Fruit fly (Drosophila melanogaster) whole organism, adult: ENCODE data around the gene Mtr4.
"Not testable (repeated sequence)": the region's sequence is repeated elsewhere in the genome, so short reads cannot be mapped to it uniquely, and the experiment has no call there.

Source experiments
- CG11617 ChIP-seq: fragments of 200-800 bp; sonication (Bioruptor generic); optimal IDR thresholded peaks from 2 replicates; lab custom pipeline; 2017; ENCODE audit warnings: mild to moderate bottlenecking, missing biosample characterization, missing genetic modification reagents, missing genetic modification characterization
- CG12768 ChIP-seq: fragments of 200-800 bp; sonication (Bioruptor generic); optimal IDR thresholded peaks from 2 replicates; lab custom pipeline; 2017; ENCODE audit warnings: missing biosample characterization, missing genetic modification characterization, mild to moderate bottlenecking, moderate library complexity, missing genetic modification reagents
- CG14711 ChIP-seq: fragments of 200-800 bp; sonication (Bioruptor generic); optimal IDR thresholded peaks from 2 replicates; lab custom pipeline; 2018; ENCODE audit warnings: missing biosample characterization, mild to moderate bottlenecking, missing genetic modification characterization, moderate library complexity
- CG1620 ChIP-seq: fragments of 200-800 bp; sonication (Bioruptor generic); optimal IDR thresholded peaks from 2 replicates; lab custom pipeline; 2016; ENCODE audit warnings: missing biosample characterization, missing genetic modification characterization
- CG33017 ChIP-seq: fragments of 200-800 bp; sonication (Bioruptor generic); optimal IDR thresholded peaks from 2 replicates; lab custom pipeline; 2018; ENCODE audit warnings: missing biosample characterization, mild to moderate bottlenecking, missing genetic modification characterization, moderate library complexity
- CG5204 ChIP-seq: fragments of 200-800 bp; sonication (Bioruptor generic); optimal IDR thresholded peaks from 2 replicates; lab custom pipeline; 2016; ENCODE audit warnings: missing biosample characterization, missing genetic modification characterization
- CG7045 ChIP-seq: fragments of 200-800 bp; sonication (Bioruptor generic); optimal IDR thresholded peaks from 2 replicates; lab custom pipeline; 2017; ENCODE audit warnings: missing biosample characterization, mild to moderate bottlenecking, missing genetic modification characterization
- CG7101 ChIP-seq: fragments of 200-800 bp; sonication (Bioruptor generic); optimal IDR thresholded peaks from 2 replicates; lab custom pipeline; 2018; ENCODE audit warnings: missing biosample characterization, mild to moderate bottlenecking, missing genetic modification characterization, moderate library complexity
- Clk ChIP-seq: fragments of 200-800 bp; sonication (Bioruptor generic); optimal IDR thresholded peaks from 2 replicates; lab custom pipeline; 2017; ENCODE audit warnings: missing biosample characterization, missing genetic modification characterization
- Crg-1 ChIP-seq: fragments of 200-800 bp; sonication (Bioruptor generic); optimal IDR thresholded peaks from 2 replicates; lab custom pipeline; 2016; ENCODE audit warnings: missing biosample characterization, missing genetic modification characterization
- Hr96 ChIP-seq: fragments of 200-800 bp; sonication (Bioruptor generic); optimal IDR thresholded peaks from 2 replicates; lab custom pipeline; 2016; ENCODE audit warnings: missing biosample characterization, missing genetic modification characterization
- Mnt ChIP-seq: fragments of 200-800 bp; sonication (Bioruptor generic); optimal IDR thresholded peaks from 2 replicates; lab custom pipeline; 2016; ENCODE audit warnings: missing biosample characterization, mild to moderate bottlenecking, missing genetic modification characterization
- bab1 ChIP-seq: fragments of 200-800 bp; sonication (Bioruptor generic); optimal IDR thresholded peaks from 3 replicates; lab custom pipeline; 2019; ENCODE audit warnings: missing biosample characterization, mild to moderate bottlenecking, missing genetic modification characterization, moderate library complexity
- cic ChIP-seq: fragments of 200-800 bp; sonication (Bioruptor generic); optimal IDR thresholded peaks from 2 replicates; lab custom pipeline; 2017; ENCODE audit warnings: missing biosample characterization, mild to moderate bottlenecking, missing genetic modification characterization, moderate library complexity
- cnc ChIP-seq, 2 experiments: fragments of >200 bp; optimal IDR thresholded peaks; 2 replicates each; lab custom pipeline; 2017
- kay ChIP-seq: fragments of 200-800 bp; sonication (Bioruptor generic); peaks from one replicate; lab custom pipeline; 2016; ENCODE audit warnings: missing biosample characterization, missing genetic modification characterization, borderline replicate concordance
- ovo ChIP-seq: fragments of 200-800 bp; sonication (Bioruptor generic); optimal IDR thresholded peaks from 2 replicates; lab custom pipeline; 2016; ENCODE audit warnings: missing biosample characterization, missing genetic modification characterization
- pad ChIP-seq: fragments of 200-800 bp; sonication (Bioruptor generic); optimal IDR thresholded peaks from 3 replicates; lab custom pipeline; 2017; ENCODE audit warnings: missing biosample characterization, missing genetic modification characterization, mild to moderate bottlenecking, moderate library complexity, missing genetic modification reagents
- tj ChIP-seq: fragments of 200-800 bp; sonication (Bioruptor generic); optimal IDR thresholded peaks from 3 replicates; lab custom pipeline; 2017; ENCODE audit warnings: missing biosample characterization, mild to moderate bottlenecking, missing genetic modification characterization, moderate library complexity
- toe ChIP-seq: fragments of 200-800 bp; sonication (Bioruptor generic); optimal IDR thresholded peaks from 2 replicates; lab custom pipeline; 2016; ENCODE audit warnings: missing biosample characterization, missing genetic modification characterization

The Mtr4 gene

DNA sequence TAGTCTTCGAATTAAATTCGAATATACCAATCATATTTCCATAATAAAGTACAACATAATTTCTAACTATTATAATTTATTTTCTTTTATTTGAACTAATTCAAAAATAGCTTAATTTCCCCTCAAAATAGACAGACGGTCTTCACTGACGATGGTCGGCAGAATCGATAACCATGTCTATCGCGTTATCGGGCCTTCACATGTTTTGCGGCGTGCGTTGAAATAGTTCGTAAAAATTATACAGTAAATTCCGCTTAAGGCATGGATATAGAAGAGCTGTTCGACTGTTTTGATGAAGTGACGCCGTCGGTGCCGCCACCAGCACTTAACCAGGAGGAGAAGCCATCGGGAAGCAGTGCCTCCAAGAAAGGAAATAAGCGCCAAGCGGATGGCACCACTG, at the start of gene Mtr4:
Gene Mtr4 (plus strand): TSS at position 168 of the 400 bp plus-strand sequence.
- TF ChIP-seq ovo (GFP tag; lab: Kevin White, UChicago) = no peak
- TF ChIP-seq toe = no peak
- TF ChIP-seq bab1 (GFP tag; lab: Kevin White, UChicago) = no peak
- no peak for TF ChIP-seq CG12768 (GFP tag; lab: Kevin White, UChicago)
- no peak for TF ChIP-seq kay (GFP tag; lab: Kevin White, UChicago)
- TF ChIP-seq Hr96 = no peak
- no peak for TF ChIP-seq CG5204 (GFP tag; lab: Kevin White, UChicago)
- peak; percentile 100 for TF ChIP-seq pad
- TF ChIP-seq CG1620 (GFP tag; lab: Kevin White, UChicago) = no peak
- no peak for TF ChIP-seq cnc (optimal IDR thresholded peaks at IDR 0.05; lab: Kevin White, UChicago)
- no peak for TF ChIP-seq CG11617 (GFP tag; lab: Kevin White, UChicago)
- no peak for TF ChIP-seq tj
- TF ChIP-seq CG33017 = no peak
- peak; percentile 58 for TF ChIP-seq Mnt (GFP tag; lab: Kevin White, UChicago)
- no peak for TF ChIP-seq cic

dm6 chr2L:15704871-15705270, 47.2 kb upstream of the Mtr4 start, which contains the start of gene CG31827:
CG31827 (plus strand) TSS chr2L:15705171.
- TF ChIP-seq Hr96; pad; CG7101 (tag; lab: Kevin White, UChicago): not testable (repeated sequence)

DNA sequence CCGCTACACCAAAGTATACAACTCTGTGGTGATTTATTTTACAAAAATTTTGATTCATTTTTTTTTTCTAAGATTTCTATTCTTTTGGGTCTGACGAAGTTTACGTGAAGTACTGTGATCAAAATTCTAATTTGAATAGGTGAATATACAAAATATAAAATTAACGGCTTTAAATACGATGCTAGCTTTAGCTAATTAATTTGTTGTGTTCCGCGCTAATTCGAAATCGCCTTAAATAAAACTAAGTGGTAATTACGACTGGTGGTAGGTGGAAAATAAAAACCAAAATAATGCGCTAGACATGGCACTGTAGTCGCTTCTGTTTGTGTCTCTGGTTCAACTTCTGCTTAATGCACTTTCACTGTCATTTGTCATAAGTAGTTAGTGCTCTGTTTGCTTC, 41.1 kb upstream of the Mtr4 start, which contains the start of gene CG43924:
Gene CG43924 (minus strand): TSS at position 101 of the 400 bp plus-strand sequence.
- TF ChIP-seq Mnt (GFP tag; lab: Kevin White, UChicago); CG14711 (tag; lab: Kevin White, UChicago); CG7101 (tag; lab: Kevin White, UChicago): not testable (repeated sequence)

- TF ChIP-seq kay (GFP tag; lab: Kevin White, UChicago); ovo (GFP tag; lab: Kevin White, UChicago); CG7101 (tag; lab: Kevin White, UChicago): not testable (repeated sequence)
Observed at dm6 chr2L:15718172-15718571, 33.9 kb upstream of the Mtr4 start, which contains the start of gene stol. stol (minus strand) TSS chr2L:15718272.

DNA sequence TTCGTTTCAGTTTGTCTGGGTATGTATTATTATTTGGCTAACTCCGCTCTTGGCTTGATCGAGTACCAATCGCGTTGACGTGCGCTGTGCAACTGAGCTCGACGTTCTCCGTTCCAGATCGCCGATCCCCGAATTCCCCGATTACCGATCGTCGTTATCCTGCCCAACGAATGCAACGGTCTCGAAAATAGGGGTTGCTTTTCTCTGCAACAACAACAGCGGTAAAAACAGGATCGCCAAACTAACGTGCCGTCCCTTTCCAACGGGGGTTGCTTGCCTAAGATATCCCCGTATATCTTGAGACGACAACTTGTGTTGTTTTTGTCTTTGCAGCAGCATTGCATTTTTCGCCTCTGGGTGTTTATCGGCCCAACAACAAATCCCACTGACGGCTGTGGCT, 20.4 kb upstream of the Mtr4 start:
- no peak for TF ChIP-seq Mnt (GFP tag; lab: Kevin White, UChicago)
- no peak for TF ChIP-seq Crg-1 (GFP tag; lab: Kevin White, UChicago)
- no peak for TF ChIP-seq tj
- TF ChIP-seq cnc (optimal IDR thresholded peaks at IDR 0.05; lab: Kevin White, UChicago) = no peak
- no peak for TF ChIP-seq Clk (GFP tag; lab: Kevin White, UChicago)
- TF ChIP-seq cic = no peak
- no peak for TF ChIP-seq toe
- no peak for TF ChIP-seq CG14711 (tag; lab: Kevin White, UChicago)
- TF ChIP-seq pad = no peak
- TF ChIP-seq Hr96 = no peak
- no peak for TF ChIP-seq CG33017
- no peak for TF ChIP-seq ovo (GFP tag; lab: Kevin White, UChicago)
- TF ChIP-seq CG12768 (GFP tag; lab: Kevin White, UChicago) = no peak

DNA sequence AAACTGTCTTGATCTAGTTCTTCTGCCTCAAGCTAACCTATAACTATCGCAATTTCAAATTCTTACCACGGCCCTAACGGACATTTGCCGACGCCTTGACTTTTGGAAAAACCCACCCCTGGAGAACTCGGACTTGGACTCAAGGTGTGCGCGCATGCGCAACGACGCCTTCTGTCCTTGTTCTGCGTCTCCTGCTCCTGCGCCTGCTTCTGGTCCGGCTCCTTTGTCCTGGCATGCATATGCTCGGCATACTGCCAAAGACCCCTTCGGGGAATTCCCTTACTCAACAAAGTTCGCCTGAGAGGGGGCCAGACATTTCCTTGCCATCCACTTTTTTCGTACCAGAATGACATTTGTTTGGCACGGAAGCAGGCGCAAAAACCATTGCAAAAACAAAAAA, 16.1 kb upstream of the Mtr4 start:
- TF ChIP-seq CG1620 (GFP tag; lab: Kevin White, UChicago) (no peak), kay (GFP tag; lab: Kevin White, UChicago) (no peak), CG12768 (GFP tag; lab: Kevin White, UChicago) (no peak), Crg-1 (GFP tag; lab: Kevin White, UChicago) (no peak), cnc (optimal IDR thresholded peaks at IDR 0.05; lab: Kevin White, UChicago) (no peak), bab1 (GFP tag; lab: Kevin White, UChicago) (no peak), toe (no peak), ovo (GFP tag; lab: Kevin White, UChicago) (no peak), CG5204 (GFP tag; lab: Kevin White, UChicago) (no peak), cic (no peak), CG11617 (GFP tag; lab: Kevin White, UChicago) (no peak), CG33017 (no peak), CG14711 (tag; lab: Kevin White, UChicago) (no peak), CG7101 (tag; lab: Kevin White, UChicago) (no peak), CG7045 (no peak)

DNA sequence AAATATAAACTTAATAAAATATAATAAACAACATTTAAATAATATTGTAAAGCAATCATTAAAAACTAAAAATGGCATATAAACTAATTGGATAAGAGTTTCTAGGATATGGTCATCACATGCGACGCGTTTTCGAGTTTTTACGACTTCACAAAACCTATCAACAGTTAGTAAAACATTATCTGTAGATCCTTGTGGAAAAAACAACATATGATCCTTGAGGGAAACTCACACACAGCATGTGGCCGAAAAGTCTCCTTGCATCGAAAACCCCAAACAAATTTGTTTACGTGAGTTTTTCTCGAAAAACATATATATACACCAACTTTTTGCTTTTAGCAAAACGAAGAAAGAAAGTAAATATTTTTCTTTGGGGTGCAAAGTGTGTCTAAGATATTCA, 11.1 kb upstream of the Mtr4 start:
- no peak for TF ChIP-seq cnc (optimal IDR thresholded peaks at IDR 0.05; lab: Kevin White, UChicago)
- TF ChIP-seq CG33017 = no peak

DNA sequence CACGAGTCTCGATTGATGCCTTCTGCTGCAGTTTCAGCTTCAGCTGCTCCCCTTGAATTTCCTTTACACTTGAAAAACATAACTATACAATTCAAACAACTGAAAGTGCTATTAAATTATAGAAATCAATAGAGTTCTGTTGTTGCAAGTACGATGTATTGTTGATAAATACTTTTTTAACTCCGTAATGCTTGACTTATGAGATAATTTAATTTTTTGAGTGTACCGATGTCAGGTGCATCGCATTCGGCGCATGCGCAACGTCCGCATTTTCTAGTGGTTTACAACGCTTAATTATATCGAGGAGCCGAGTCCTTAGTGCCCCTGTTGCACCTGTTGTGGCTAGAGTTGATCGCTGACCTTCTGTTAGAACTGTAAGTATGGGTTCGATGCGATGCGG, 10.6 kb upstream of the Mtr4 start:
- TF ChIP-seq CG1620 (GFP tag; lab: Kevin White, UChicago) (no peak), cnc (optimal IDR thresholded peaks at IDR 0.05; lab: Kevin White, UChicago) (no peak), CG5204 (GFP tag; lab: Kevin White, UChicago) (no peak), Crg-1 (GFP tag; lab: Kevin White, UChicago) (no peak), kay (GFP tag; lab: Kevin White, UChicago) (no peak), CG11617 (GFP tag; lab: Kevin White, UChicago) (no peak), cic (no peak), bab1 (GFP tag; lab: Kevin White, UChicago) (no peak), CG14711 (tag; lab: Kevin White, UChicago) (no peak), toe (no peak)
